Fruit fly (Drosophila melanogaster) whole organism, embryonic: Measurements from ENCODE around the gene CG43293.

ENCODE experiments used
- Aef1 ChIP-seq: fragments of 200-800 bp; sonication (Bioruptor generic); IDR thresholded peaks from 3 replicates; pipeline ENCODE4 v1.3.6; 2022; ENCODE audit warnings: missing biosample characterization, missing genetic modification characterization
- Asciz ChIP-seq: fragments of 200-800 bp; sonication (Bioruptor generic); optimal IDR thresholded peaks from 2 replicates; lab custom pipeline; 2017; ENCODE audit warnings: missing biosample characterization, mild to moderate bottlenecking, missing genetic modification characterization, missing genetic modification reagents
- Blimp-1 ChIP-seq: fragments of 200-800 bp; sonication (Bioruptor generic); optimal IDR thresholded peaks from 3 replicates; lab custom pipeline; 2018; ENCODE audit warnings: missing biosample characterization, missing genetic modification characterization, mild to moderate bottlenecking, moderate library complexity, missing genetic modification reagents
- CG10267 ChIP-seq: fragments of 200-800 bp; sonication (Bioruptor generic); optimal IDR thresholded peaks from 2 replicates; lab custom pipeline; 2018; ENCODE audit warnings: missing biosample characterization, mild to moderate bottlenecking, missing genetic modification characterization, moderate library complexity
- CG10366 ChIP-seq: fragments of 200-800 bp; sonication (Bioruptor generic); IDR thresholded peaks from 2 replicates; pipeline ENCODE4 v1.3.6; 2022; ENCODE audit warnings: missing biosample characterization, missing genetic modification characterization
- CG11247 ChIP-seq: fragments of 200-800 bp; sonication (Bioruptor generic); IDR thresholded peaks from 2 replicates; pipeline ENCODE4 v1.3.6; 2022; ENCODE audit warnings: missing biosample characterization, missing genetic modification characterization
- CG1233 ChIP-seq: fragments of 200-800 bp; sonication (Bioruptor generic); optimal IDR thresholded peaks from 4 replicates; lab custom pipeline; 2018; ENCODE audit warnings: missing biosample characterization, mild to moderate bottlenecking, missing genetic modification characterization
- CG12744 ChIP-seq: fragments of 200-800 bp; sonication (Bioruptor generic); optimal IDR thresholded peaks from 2 replicates; lab custom pipeline; 2016; ENCODE audit warnings: missing biosample characterization, missing genetic modification characterization
- CG13123 ChIP-seq: fragments of 200-800 bp; sonication (Bioruptor generic); optimal IDR thresholded peaks from 2 replicates; lab custom pipeline; 2016; ENCODE audit warnings: missing biosample characterization, missing genetic modification characterization
- CG13287 ChIP-seq: fragments of 200-800 bp; sonication (Bioruptor generic); IDR thresholded peaks from 2 replicates; pipeline ENCODE4 v1.3.6; 2022; ENCODE audit warnings: missing biosample characterization, missing genetic modification characterization; ENCODE audit not compliant: partially characterized antibody
- CG14050 ChIP-seq: fragments of 200-800 bp; sonication (Bioruptor generic); IDR thresholded peaks from 3 replicates; pipeline ENCODE4 v1.3.6; 2022; ENCODE audit warnings: missing biosample characterization, missing genetic modification characterization
- CG14710 ChIP-seq: fragments of 200-800 bp; sonication (Bioruptor generic); optimal IDR thresholded peaks from 3 replicates; lab custom pipeline; 2019; ENCODE audit warnings: missing biosample characterization, mild to moderate bottlenecking, missing genetic modification characterization, moderate library complexity
- CG1647 ChIP-seq: fragments of 200-800 bp; sonication (Bioruptor generic); optimal IDR thresholded peaks from 3 replicates; lab custom pipeline; 2016; ENCODE audit warnings: missing biosample characterization, missing genetic modification characterization
- CG17361 ChIP-seq: fragments of 200-800 bp; sonication (Bioruptor generic); IDR thresholded peaks from 3 replicates; pipeline ENCODE4 v1.3.6; 2022; ENCODE audit warnings: missing biosample characterization, missing genetic modification characterization
- CG18476 ChIP-seq: fragments of 200-800 bp; sonication (Bioruptor generic); optimal IDR thresholded peaks from 2 replicates; lab custom pipeline; 2016; ENCODE audit warnings: missing biosample characterization, mild to moderate bottlenecking, missing genetic modification characterization
- CG2875 ChIP-seq: fragments of 200-800 bp; sonication (Bioruptor generic); optimal IDR thresholded peaks from 2 replicates; lab custom pipeline; 2017; ENCODE audit warnings: missing biosample characterization, mild to moderate bottlenecking, missing genetic modification characterization, missing genetic modification reagents
- CG31388 ChIP-seq: fragments of 200-800 bp; sonication (Bioruptor generic); optimal IDR thresholded peaks from 2 replicates; lab custom pipeline; 2016; ENCODE audit warnings: missing biosample characterization, missing genetic modification characterization
- CG4360 ChIP-seq: fragments of 200-800 bp; sonication (Bioruptor generic); IDR thresholded peaks from 2 replicates; pipeline ENCODE4 v1.3.6; 2022; ENCODE audit warnings: missing biosample characterization, missing genetic modification characterization
- CG4707 ChIP-seq: fragments of 200-800 bp; sonication (Bioruptor generic); optimal IDR thresholded peaks from 2 replicates; lab custom pipeline; 2018; ENCODE audit warnings: missing biosample characterization, mild to moderate bottlenecking, missing genetic modification characterization, moderate library complexity
- CG6689 ChIP-seq: fragments of 200-800 bp; sonication (Bioruptor generic); IDR thresholded peaks from 2 replicates; pipeline ENCODE4 v1.3.6; 2022; ENCODE audit warnings: missing biosample characterization, missing genetic modification characterization
- CG6813 ChIP-seq: fragments of 200-800 bp; sonication (Bioruptor generic); optimal IDR thresholded peaks from 2 replicates; lab custom pipeline; 2017; ENCODE audit warnings: missing biosample characterization, missing genetic modification characterization, mild to moderate bottlenecking, moderate library complexity, missing genetic modification reagents
- CG7839 ChIP-seq: fragments of 200-800 bp; sonication (Bioruptor generic); optimal IDR thresholded peaks from 3 replicates; lab custom pipeline; 2018; ENCODE audit warnings: missing biosample characterization, mild to moderate bottlenecking, missing genetic modification characterization, moderate library complexity
- CG9817 ChIP-seq: fragments of 200-800 bp; sonication (Bioruptor generic); optimal IDR thresholded peaks from 2 replicates; lab custom pipeline; 2018; ENCODE audit warnings: missing biosample characterization, mild to moderate bottlenecking, missing genetic modification characterization, moderate library complexity
- Dp ChIP-seq: fragments of 200-800 bp; sonication (Bioruptor generic); optimal IDR thresholded peaks from 2 replicates; lab custom pipeline; 2018; ENCODE audit warnings: missing biosample characterization, mild to moderate bottlenecking, missing genetic modification characterization, moderate library complexity
- Gsc ChIP-seq: fragments of 200-800 bp; sonication (Bioruptor generic); IDR thresholded peaks from 2 replicates; pipeline ENCODE4 v1.3.6; 2022; ENCODE audit warnings: missing biosample characterization, missing genetic modification characterization
- H15 ChIP-seq: fragments of 200-800 bp; sonication (Bioruptor generic); IDR thresholded peaks from 3 replicates; pipeline ENCODE4 v1.3.6; 2022; ENCODE audit warnings: missing biosample characterization, missing genetic modification characterization
- HLH3B ChIP-seq: fragments of 200-800 bp; sonication (Bioruptor generic); IDR thresholded peaks from 2 replicates; pipeline ENCODE4 v1.3.6; 2022; ENCODE audit warnings: missing biosample characterization, missing genetic modification characterization
- HLH4C ChIP-seq: fragments of 200-800 bp; sonication (Bioruptor generic); IDR thresholded peaks from 3 replicates; pipeline ENCODE4 v1.3.6; 2022; ENCODE audit warnings: missing biosample characterization, missing genetic modification characterization; ENCODE audit not compliant: partially characterized antibody
- Hsf ChIP-seq: fragments of 200-800 bp; sonication (Bioruptor generic); optimal IDR thresholded peaks from 3 replicates; lab custom pipeline; 2016; ENCODE audit warnings: missing biosample characterization, missing genetic modification characterization
- Lim3 ChIP-seq: fragments of 200-800 bp; sonication (Bioruptor generic); IDR thresholded peaks from 2 replicates; pipeline ENCODE4 v1.3.6; 2022; ENCODE audit warnings: missing biosample characterization, missing genetic modification characterization
- Meics ChIP-seq: fragments of 200-800 bp; sonication (Bioruptor generic); optimal IDR thresholded peaks from 2 replicates; lab custom pipeline; 2017; ENCODE audit warnings: missing biosample characterization, mild to moderate bottlenecking, missing genetic modification characterization
- Opbp ChIP-seq: fragments of 200-800 bp; sonication (Bioruptor generic); IDR thresholded peaks from 3 replicates; pipeline ENCODE4 v1.3.6; 2022; ENCODE audit warnings: missing biosample characterization, missing genetic modification characterization; ENCODE audit not compliant: partially characterized antibody
- Optix ChIP-seq: fragments of 200-800 bp; sonication (Bioruptor generic); IDR thresholded peaks from 3 replicates; pipeline ENCODE4 v1.3.6; 2022; ENCODE audit warnings: missing biosample characterization, missing genetic modification characterization
- Tbp ChIP-seq: fragments of >200 bp; optimal IDR thresholded peaks from 2 replicates; lab custom pipeline; 2018; ENCODE audit warnings: missing biosample characterization, missing genetic modification characterization
- ase ChIP-seq: fragments of 200-800 bp; sonication (Bioruptor generic); IDR thresholded peaks from 3 replicates; pipeline ENCODE4 v1.3.6; 2022; ENCODE audit warnings: missing biosample characterization, missing genetic modification characterization
- ash1 ChIP-seq: fragments of 200-800 bp; sonication (Bioruptor generic); optimal IDR thresholded peaks from 2 replicates; lab custom pipeline; 2018; ENCODE audit warnings: missing biosample characterization, mild to moderate bottlenecking, missing genetic modification characterization
- bigmax ChIP-seq: fragments of 200-800 bp; sonication (Bioruptor generic); optimal IDR thresholded peaks from 2 replicates; lab custom pipeline; 2018; ENCODE audit warnings: missing biosample characterization, mild to moderate bottlenecking, missing genetic modification characterization
- bsh ChIP-seq, 2 experiments: fragments of 200-800 bp; sonication (Bioruptor generic); optimal IDR thresholded peaks; 2 replicates each; lab custom pipeline; 2017 to 2018; ENCODE audit warnings: mild to moderate bottlenecking in 2 of 2, missing biosample characterization in 2 of 2, missing genetic modification characterization in 2 of 2, moderate library complexity in 1 of 2
- dysf ChIP-seq: fragments of 200-800 bp; sonication (Bioruptor generic); IDR thresholded peaks from 3 replicates; pipeline ENCODE4 v1.3.6; 2022; ENCODE audit warnings: missing biosample characterization, missing genetic modification characterization
- gce ChIP-seq: fragments of 200-800 bp; sonication (Bioruptor generic); IDR thresholded peaks from 3 replicates; pipeline ENCODE4 v1.3.6; 2022; ENCODE audit warnings: missing biosample characterization, missing genetic modification characterization
- gsb ChIP-seq: fragments of 200-800 bp; sonication (Bioruptor generic); IDR thresholded peaks from 2 replicates; pipeline ENCODE4 v1.3.6; 2022; ENCODE audit warnings: missing biosample characterization, missing genetic modification characterization
- kah ChIP-seq: fragments of 200-800 bp; sonication (Bioruptor generic); optimal IDR thresholded peaks from 2 replicates; lab custom pipeline; 2018; ENCODE audit warnings: missing biosample characterization, mild to moderate bottlenecking, missing genetic modification characterization
- kay ChIP-seq: fragments of 200-800 bp; sonication (Bioruptor generic); optimal IDR thresholded peaks from 2 replicates; lab custom pipeline; 2016; ENCODE audit warnings: missing biosample characterization, missing genetic modification characterization
- org-1 ChIP-seq: fragments of 200-800 bp; sonication (Bioruptor generic); optimal IDR thresholded peaks from 2 replicates; lab custom pipeline; 2017; ENCODE audit warnings: missing biosample characterization, missing genetic modification characterization
- pan ChIP-seq, 4 experiments: fragments of >200 bp in 3 of 4; fragments of 200-800 bp in 1 of 4; sonication (Bioruptor generic) in 1 of 4; optimal IDR thresholded peaks in 3 of 4; IDR thresholded peaks in 1 of 4; 2 replicates each; pipeline versions ENCODE4 v1.3.6 to Lab custom; 2017 to 2022; ENCODE audit warnings: missing biosample characterization in 2 of 4, missing genetic modification characterization in 2 of 4, mixed read lengths in 1 of 4
- sd ChIP-seq: fragments of 200-800 bp; sonication (Bioruptor generic); optimal IDR thresholded peaks from 3 replicates; lab custom pipeline; 2018; ENCODE audit warnings: missing biosample characterization, mild to moderate bottlenecking, missing genetic modification characterization, moderate library complexity
- ssp ChIP-seq: fragments of 200-800 bp; sonication (Bioruptor generic); IDR thresholded peaks from 2 replicates; pipeline ENCODE4 v1.3.6; 2022; ENCODE audit warnings: missing biosample characterization, missing genetic modification characterization
- tin ChIP-seq: fragments of 200-800 bp; sonication (Bioruptor generic); optimal IDR thresholded peaks from 3 replicates; lab custom pipeline; 2016; ENCODE audit warnings: missing biosample characterization, missing genetic modification characterization
- usp ChIP-seq: fragments of >200 bp; optimal IDR thresholded peaks from 2 replicates; lab custom pipeline; 2017; ENCODE audit warnings: missing biosample characterization, missing genetic modification characterization
- vnd ChIP-seq: fragments of 200-800 bp; sonication (Bioruptor generic); IDR thresholded peaks from 3 replicates; pipeline ENCODE4 v1.3.6; 2022; ENCODE audit warnings: missing biosample characterization, missing genetic modification characterization; ENCODE audit not compliant: partially characterized antibody

CG43293 gene

DNA sequence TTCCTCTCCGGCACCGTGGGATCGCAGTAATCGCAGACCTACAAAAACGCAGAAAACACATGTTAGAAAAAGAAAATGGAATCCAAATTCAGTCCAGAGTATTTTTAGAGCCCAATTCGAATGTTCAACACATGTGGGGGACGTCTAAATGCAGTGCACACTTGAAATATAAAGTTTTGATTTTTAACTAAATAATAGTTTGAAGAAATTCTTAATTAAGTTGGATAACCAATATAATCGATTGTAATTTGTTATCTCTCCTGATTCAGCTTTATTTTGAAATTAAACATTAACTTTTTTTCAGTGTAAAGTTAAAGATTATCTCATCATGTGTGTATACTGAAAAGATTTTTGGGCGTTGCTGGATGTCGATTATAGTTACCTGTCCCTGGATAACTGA, 32.2 kb downstream of the CG43293 start (continued):
- TF ChIP-seq CG13123 (GFP tag; lab: Kevin White, UChicago) (peak; percentile 55), CG2875 (GFP tag; lab: Kevin White, UChicago) (peak; percentile 50), CG14050 (GFP tag; lab: Robert Waterston, UW) (peak; percentile 37; the same call in 1 of the 3 replicates), Blimp-1 (GFP tag; lab: Kevin White, UChicago) (peak; percentile 80), CG4360 (GFP tag; lab: Robert Waterston, UW) (peak; percentile 33), CG31388 (GFP tag; lab: Kevin White, UChicago) (peak; percentile 10), Asciz (GFP tag; lab: Kevin White, UChicago) (peak; percentile 68), org-1 (peak; percentile 39), H15 (GFP tag; lab: Robert Waterston, UW) (0 out of 3 replicates have a peak, but pooled peaks have one; percentile 21), Gsc (GFP tag; lab: Robert Waterston, UW) (no peak), CG17361 (GFP tag; lab: Robert Waterston, UW) (peak; percentile 82), sd (tag; lab: Kevin White, UChicago) (no peak), ase (GFP tag; lab: Robert Waterston, UW) (0 out of 3 replicates have a peak, but pooled peaks have one; percentile 29), HLH4C (GFP tag; lab: Robert Waterston, UW) (no peak), CG12744 (GFP tag; lab: Kevin White, UChicago) (no peak), Lim3 (GFP tag; lab: Robert Waterston, UW) (no peak), CG6813 (peak; percentile 40), ssp (GFP tag; lab: Robert Waterston, UW) (peak; percentile 44; the same call in 1 of the 2 replicates), kay (no peak), CG10267 (peak; percentile 80), bigmax (GFP tag; lab: Kevin White, UChicago) (no peak), HLH3B (peak; percentile 69), vnd (no peak), CG6689 (peak; percentile 75), CG13287 (no peak), Dp (GFP tag; lab: Kevin White, UChicago) (no peak), Opbp (GFP tag; lab: Robert Waterston, UW) (no peak), CG4707 (GFP tag; lab: Kevin White, UChicago) (peak; percentile 45), ash1 (GFP tag; lab: Kevin White, UChicago) (no peak), tin (GFP tag; lab: Kevin White, UChicago) (peak; percentile 48), usp (GFP tag; lab: Kevin White, UChicago) (no peak), CG11247 (no peak; the same call in 1 of the 2 replicates), CG14710 (tag; lab: Kevin White, UChicago) (peak; percentile 81), dysf (GFP tag; lab: Robert Waterston, UW) (peak; percentile 48; the same call in 1 of the 3 replicates), CG1233 (GFP tag; lab: Kevin White, UChicago) (peak; percentile 61), CG1647 (GFP tag; lab: Kevin White, UChicago) (no peak), CG18476 (GFP tag; lab: Kevin White, UChicago) (peak; percentile 13), Hsf (peak; percentile 65), Tbp (GFP tag; lab: Kevin White, UChicago) (no peak), CG7839 (tag; lab: Kevin White, UChicago) (peak; percentile 81), Aef1 (GFP tag; lab: Robert Waterston, UW) (peak; percentile 49; the same call in 1 of the 3 replicates), CG9817 (peak; percentile 29), CG10366 (GFP tag; lab: Robert Waterston, UW) (peak; percentile 71), bsh (GFP tag; optimal IDR thresholded peaks at IDR 0.05; lab: Kevin White, UChicago) (peak in 1 of 2 experiments; percentile 93), Meics (GFP tag; lab: Kevin White, UChicago) (no peak), kah (peak; percentile 16), gce (0 out of 3 replicates have a peak, but pooled peaks have one; percentile 62), gsb (GFP tag; lab: Robert Waterston, UW) (no peak), Optix (no peak), pan (optimal IDR thresholded peaks at IDR 0.05; lab: Kevin White, UChicago) (no peak), pan (GFP tag; optimal IDR thresholded peaks at IDR 0.05 in 1 of 2, IDR thresholded peaks at IDR 0.05 in 1 of 2) (peak in 1 of 2 experiments; percentile 76)
